Fruit fly (Drosophila melanogaster) whole organism, embryonic: Measurements from ENCODE around the gene Pink1.

Source experiments
- CG11696 ChIP-seq: fragments of 200-800 bp; sonication (Bioruptor generic); IDR thresholded peaks from 2 replicates; pipeline ENCODE4 v1.3.6; 2022; ENCODE audit warnings: missing biosample characterization, missing genetic modification characterization
- CG12104 ChIP-seq: fragments of 200-800 bp; sonication (Bioruptor generic); optimal IDR thresholded peaks from 3 replicates; lab custom pipeline; 2016; ENCODE audit warnings: missing biosample characterization, missing genetic modification characterization
- CG12155 ChIP-seq: fragments of 200-800 bp; sonication (Bioruptor generic); optimal IDR thresholded peaks from 3 replicates; lab custom pipeline; 2016; ENCODE audit warnings: missing biosample characterization, missing genetic modification characterization
- CG15073 ChIP-seq: fragments of 200-800 bp; sonication (Bioruptor generic); optimal IDR thresholded peaks from 2 replicates; lab custom pipeline; 2016; ENCODE audit warnings: missing biosample characterization, missing genetic modification characterization
- CG34376 ChIP-seq: fragments of 200-800 bp; sonication (Bioruptor generic); optimal IDR thresholded peaks from 2 replicates; lab custom pipeline; 2018; ENCODE audit warnings: missing biosample characterization, mild to moderate bottlenecking, missing genetic modification characterization
- CG6765 ChIP-seq: fragments of 200-800 bp; sonication (Bioruptor generic); optimal IDR thresholded peaks from 3 replicates; lab custom pipeline; 2017; ENCODE audit warnings: missing biosample characterization, mild to moderate bottlenecking, missing genetic modification characterization
- Lim3 ChIP-seq: fragments of 200-800 bp; sonication (Bioruptor generic); IDR thresholded peaks from 2 replicates; pipeline ENCODE4 v1.3.6; 2022; ENCODE audit warnings: missing biosample characterization, missing genetic modification characterization
- NC2β ChIP-seq: fragments of 200-800 bp; sonication (Bioruptor generic); optimal IDR thresholded peaks from 2 replicates; lab custom pipeline; 2016; ENCODE audit warnings: missing biosample characterization, missing genetic modification characterization
- Opbp ChIP-seq: fragments of 200-800 bp; sonication (Bioruptor generic); IDR thresholded peaks from 3 replicates; pipeline ENCODE4 v1.3.6; 2022; ENCODE audit warnings: missing biosample characterization, missing genetic modification characterization; ENCODE audit not compliant: partially characterized antibody
- aop ChIP-seq: fragments of 200-800 bp; sonication (Bioruptor generic); IDR thresholded peaks from 2 replicates; pipeline ENCODE4 v1.3.6; 2022; ENCODE audit warnings: missing biosample characterization, missing genetic modification characterization
- ewg ChIP-seq: fragments of 200-800 bp; sonication (Bioruptor generic); optimal IDR thresholded peaks from 3 replicates; lab custom pipeline; 2017; ENCODE audit warnings: mild to moderate bottlenecking, missing biosample characterization, missing genetic modification reagents, missing genetic modification characterization
- wdn ChIP-seq: fragments of 200-800 bp; sonication (Bioruptor generic); IDR thresholded peaks from 2 replicates; pipeline ENCODE4 v1.3.6; 2022; ENCODE audit warnings: missing biosample characterization, missing genetic modification characterization

DNA sequence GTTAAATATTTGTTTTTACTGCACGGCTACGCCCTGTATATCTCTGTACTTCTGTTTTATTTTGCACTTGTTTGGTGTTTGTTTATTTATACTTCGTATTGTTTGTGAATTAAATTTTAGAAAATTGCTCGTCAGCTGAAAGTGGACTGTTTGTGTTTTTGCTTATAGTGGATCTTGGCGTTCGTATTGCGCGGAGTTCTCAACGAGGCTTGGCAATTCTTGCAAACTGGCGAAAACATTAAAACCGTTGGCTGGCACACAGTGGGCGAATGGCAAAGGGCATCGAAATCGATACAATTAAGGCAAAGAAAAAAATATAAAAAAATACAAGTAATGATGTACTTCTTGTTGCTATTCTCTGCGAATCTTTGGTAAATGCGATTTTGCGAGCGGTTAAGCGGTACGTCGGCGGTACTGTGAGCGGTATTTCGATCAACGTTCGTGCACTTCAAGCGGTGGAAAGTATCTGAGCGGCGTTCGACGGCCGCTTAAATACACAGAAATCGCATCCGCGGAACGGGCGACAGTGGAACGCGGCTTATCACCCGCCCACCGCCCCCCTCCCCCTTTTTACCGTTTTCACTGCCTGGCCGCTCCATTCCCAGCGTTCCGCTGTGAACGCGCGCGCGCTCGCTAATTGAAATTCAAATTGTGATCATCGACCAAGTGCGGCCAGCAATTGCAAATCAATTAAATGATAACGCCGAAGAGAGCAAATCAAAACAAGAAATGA, 43.3 kb downstream of the Pink1 start:
- TF ChIP-seq Lim3 (GFP tag; lab: Robert Waterston, UW) (no peak), wdn (no peak), CG12104 (GFP tag; lab: Kevin White, UChicago) (no peak), CG12155 (no peak), Opbp (no peak), ewg (no peak), CG34376 (GFP tag; lab: Kevin White, UChicago) (no peak), CG11696 (GFP tag; lab: Robert Waterston, UW) (no peak), aop (no peak), NC2β (no peak), CG15073 (no peak), CG6765 (no peak)
